Worm (Caenorhabditis elegans): ENCODE measurements around the gene Y17D7C.2.

- no peak for TF ChIP-seq unc-55 (GFP tag; optimal IDR thresholded peaks at IDR 0.05)
- no peak for TF ChIP-seq alr-1 (tag; optimal IDR thresholded peaks at IDR 0.05)
- no peak for TF ChIP-seq nhr-77 (tag; optimal IDR thresholded peaks at IDR 0.05)
- no peak for TF ChIP-seq ama-1 (optimal IDR thresholded peaks at IDR 0.05)
- TF ChIP-seq ztf-11 (tag; optimal IDR thresholded peaks at IDR 0.05): no peak
These were observed 11.8 kb downstream of the Y17D7C.2 start for ce11 chrV:18708015-18708414.
